2 fruit fly cellular contexts compared by ENCODE assay signal in the genomic region with DNA sequence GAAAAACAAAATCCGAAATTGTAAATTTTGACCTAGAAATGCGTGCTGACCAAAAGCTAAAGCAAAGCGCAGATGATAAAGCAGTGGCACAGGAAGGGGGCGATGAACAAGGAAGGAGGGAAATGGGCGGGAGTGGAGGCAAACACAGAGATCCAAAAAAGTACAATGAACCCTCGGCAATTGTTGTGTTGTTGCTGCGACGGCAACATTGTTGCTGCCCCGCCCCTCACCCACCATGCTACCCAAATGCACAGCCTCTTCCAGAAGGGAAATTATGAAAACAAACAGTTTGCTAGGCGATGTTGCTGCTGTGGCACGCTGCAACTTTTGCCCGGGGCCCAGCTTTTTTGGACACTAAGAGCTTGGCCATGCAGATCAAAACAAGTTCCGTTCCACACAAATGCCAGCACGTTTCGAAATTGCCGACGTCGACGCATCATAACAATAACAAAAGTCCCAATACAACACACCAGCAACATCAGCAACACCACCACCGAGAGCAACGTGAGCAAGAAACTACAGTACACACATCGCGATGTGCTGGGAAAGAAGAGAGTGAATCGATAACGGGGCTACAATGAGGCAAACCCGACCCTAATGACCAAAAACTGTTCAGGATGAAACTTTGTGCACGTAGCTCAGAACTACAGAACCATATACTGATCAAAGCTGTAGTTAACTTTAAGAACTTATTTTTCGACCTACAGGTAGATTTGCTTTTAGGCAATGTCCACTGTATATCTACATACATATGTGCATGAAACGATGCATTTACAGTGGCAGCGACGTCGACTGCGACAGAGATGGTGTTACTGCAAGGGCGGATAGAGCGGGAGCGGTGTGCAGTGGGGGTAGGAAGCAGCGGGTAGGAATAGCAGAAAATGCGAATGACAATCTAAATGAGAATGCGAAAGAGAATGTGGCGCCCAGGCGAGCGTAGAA.
TF ChIP-seq lines count a peak whose summit lies in the region.

No protein-coding gene starts in this region.

TF ChIP-seq in whole organism, embryonic, 481 proteins besides CTCF, POLR2A, EP300 and RAD21 (continued from another document and continues in another):
- peak; percentile 75 for TF ChIP-seq CG14710 (tag; optimal IDR thresholded peaks at IDR 0.05; lab: Kevin White, UChicago)
- no peak for TF ChIP-seq CG7372 (GFP tag; IDR thresholded peaks at IDR 0.05; lab: Robert Waterston, UW)
- peak; percentile 72; the same call in 1 of the 3 replicates for TF ChIP-seq gce (GFP tag; IDR thresholded peaks at IDR 0.05; lab: Robert Waterston, UW)
- TF ChIP-seq wdn (GFP tag; IDR thresholded peaks at IDR 0.05; lab: Robert Waterston, UW): no peak
- TF ChIP-seq nom (GFP tag; optimal IDR thresholded peaks at IDR 0.05; lab: Kevin White, UChicago): peak; percentile 88
- TF ChIP-seq Ets65A (GFP tag; lab: Kevin White, UChicago): peak; percentile 88
- no peak for TF ChIP-seq nerfin-2 (GFP tag; IDR thresholded peaks at IDR 0.05; lab: Robert Waterston, UW; ENCODE audit: partially characterized antibody)
- TF ChIP-seq CG1832 (GFP tag; optimal IDR thresholded peaks at IDR 0.05; lab: Kevin White, UChicago): no peak
- peak; percentile 14 for TF ChIP-seq crc (GFP tag; optimal IDR thresholded peaks at IDR 0.05; lab: Kevin White, UChicago)
- peak; percentile 48 for TF ChIP-seq NC2β (GFP tag; optimal IDR thresholded peaks at IDR 0.05; lab: Kevin White, UChicago)
- peak; percentile 36 for TF ChIP-seq bab2 (GFP tag; optimal IDR thresholded peaks at IDR 0.05; lab: Kevin White, UChicago)
- peak; percentile 60; the same call in 1 of the 2 replicates for TF ChIP-seq CG32767 (GFP tag; IDR thresholded peaks at IDR 0.05; lab: Robert Waterston, UW)
- peak; percentile 54 to 76 for TF ChIP-seq chif (GFP tag; optimal IDR thresholded peaks at IDR 0.05; lab: Kevin White, UChicago)
- peak; percentile 57 for TF ChIP-seq CG9817 (tag; optimal IDR thresholded peaks at IDR 0.05; lab: Kevin White, UChicago)
- TF ChIP-seq CG6254 (GFP tag; optimal IDR thresholded peaks at IDR 0.05; lab: Kevin White, UChicago): peak; percentile 68
- TF ChIP-seq dm (GFP tag; optimal IDR thresholded peaks at IDR 0.05; lab: Kevin White, UChicago): peak; percentile 48
- peak; percentile 91 for TF ChIP-seq crol (GFP tag; IDR thresholded peaks at IDR 0.05; lab: Robert Waterston, UW)
- TF ChIP-seq CG15011 (GFP tag; optimal IDR thresholded peaks at IDR 0.05; lab: Kevin White, UChicago): no peak
- peak; percentile 36 for TF ChIP-seq HLH54F (GFP tag; optimal IDR thresholded peaks at IDR 0.05; lab: Kevin White, UChicago)
- peak; percentile 3 for TF ChIP-seq Nf-YB (GFP tag; optimal IDR thresholded peaks at IDR 0.05; lab: Kevin White, UChicago)
- TF ChIP-seq CG17568 (GFP tag; optimal IDR thresholded peaks at IDR 0.05; lab: Kevin White, UChicago): peak; percentile 52
- peak; percentile 18 for TF ChIP-seq CG18011 (GFP tag; optimal IDR thresholded peaks at IDR 0.05; lab: Kevin White, UChicago)
- TF ChIP-seq CG17612 (GFP tag; IDR thresholded peaks at IDR 0.05; lab: Robert Waterston, UW): no peak
- TF ChIP-seq CG34422 (GFP tag; IDR thresholded peaks at IDR 0.05; lab: Robert Waterston, UW): peak; percentile 79
- peak; percentile 68 for TF ChIP-seq kni (GFP tag; optimal IDR thresholded peaks at IDR 0.05; lab: Kevin White, UChicago)
- peak; percentile 68 for TF ChIP-seq trem (tag; optimal IDR thresholded peaks at IDR 0.05; lab: Kevin White, UChicago)
- peak; percentile 66 for TF ChIP-seq tgo (GFP tag; IDR thresholded peaks at IDR 0.05; lab: Robert Waterston, UW)
- TF ChIP-seq Bgb (GFP tag; IDR thresholded peaks at IDR 0.05; lab: Robert Waterston, UW; ENCODE audit: partially characterized antibody): no peak
- no peak for TF ChIP-seq Kr (GFP tag; optimal IDR thresholded peaks at IDR 0.05; lab: Kevin White, UChicago)
- peak; percentile 49; the same call in 1 of the 2 replicates for TF ChIP-seq CG4404 (GFP tag; IDR thresholded peaks at IDR 0.05; lab: Robert Waterston, UW)
- peak; percentile 72; the same call in 1 of the 3 replicates for TF ChIP-seq CG17361 (GFP tag; IDR thresholded peaks at IDR 0.05; lab: Robert Waterston, UW)
- TF ChIP-seq Mrtf (GFP tag; IDR thresholded peaks at IDR 0.05; lab: Robert Waterston, UW): peak; percentile 69; the same call in 2 of the 3 replicates
- TF ChIP-seq phol (tag; optimal IDR thresholded peaks at IDR 0.05; lab: Kevin White, UChicago): peak; percentile 77
- 0 out of 2 replicates have a peak, but pooled peaks have one; percentile 36 for TF ChIP-seq ap (GFP tag; IDR thresholded peaks at IDR 0.05; lab: Robert Waterston, UW)
- TF ChIP-seq CG6683 (GFP tag; optimal IDR thresholded peaks at IDR 0.05; lab: Kevin White, UChicago): no peak
- no peak for TF ChIP-seq CG9932 (GFP tag; IDR thresholded peaks at IDR 0.05; lab: Robert Waterston, UW)
- peak; percentile 63 for TF ChIP-seq CG17385 (GFP tag; optimal IDR thresholded peaks at IDR 0.05; lab: Kevin White, UChicago)
- TF ChIP-seq Hmx (GFP tag; optimal IDR thresholded peaks at IDR 0.05; lab: Kevin White, UChicago): no peak
- no peak for TF ChIP-seq GATAe (GFP tag; conservative IDR thresholded peaks at IDR 0.05; lab: Robert Waterston, UW)
- peak; percentile 73 for TF ChIP-seq Oli (tag; optimal IDR thresholded peaks at IDR 0.05; lab: Kevin White, UChicago)
- peak; percentile 20 for TF ChIP-seq Myb (GFP tag; optimal IDR thresholded peaks at IDR 0.05; lab: Kevin White, UChicago)
- no peak for TF ChIP-seq toy (GFP tag; IDR thresholded peaks at IDR 0.05; lab: Robert Waterston, UW)
- TF ChIP-seq CG42726 (GFP tag; IDR thresholded peaks at IDR 0.05; lab: Robert Waterston, UW; ENCODE audit: partially characterized antibody): no peak
- peak; percentile 2 for TF ChIP-seq CG4617 (GFP tag; optimal IDR thresholded peaks at IDR 0.05; lab: Kevin White, UChicago; ENCODE audit: borderline replicate concordance)
- TF ChIP-seq lmd (GFP tag; IDR thresholded peaks at IDR 0.05; lab: Robert Waterston, UW): peak; percentile 71
- no peak for TF ChIP-seq schlank (tag; optimal IDR thresholded peaks at IDR 0.05; lab: Kevin White, UChicago)
- TF ChIP-seq CG4820 (GFP tag; optimal IDR thresholded peaks at IDR 0.05; lab: Kevin White, UChicago): peak; percentile 65
- peak; percentile 65 for TF ChIP-seq Camta (GFP tag; optimal IDR thresholded peaks at IDR 0.05; lab: Kevin White, UChicago)
- no peak for TF ChIP-seq danr (GFP tag; IDR thresholded peaks at IDR 0.05; lab: Robert Waterston, UW)
- TF ChIP-seq CG1233 (GFP tag; optimal IDR thresholded peaks at IDR 0.05; lab: Kevin White, UChicago): peak; percentile 28
- TF ChIP-seq otp (GFP tag; IDR thresholded peaks at IDR 0.05; lab: Robert Waterston, UW): peak; percentile 70; the same call in 1 of the 3 replicates
- TF ChIP-seq tll (GFP tag; optimal IDR thresholded peaks at IDR 0.05; lab: Kevin White, UChicago): no peak
- peak; percentile 60 for TF ChIP-seq Asciz (GFP tag; optimal IDR thresholded peaks at IDR 0.05; lab: Kevin White, UChicago)
- peak; percentile 32 for TF ChIP-seq oc (tag; optimal IDR thresholded peaks at IDR 0.05; lab: Kevin White, UChicago)
- no peak for TF ChIP-seq ato (GFP tag; IDR thresholded peaks at IDR 0.05; lab: Robert Waterston, UW; ENCODE audit: partially characterized antibody)
- no peak for TF ChIP-seq sr (GFP tag; IDR thresholded peaks at IDR 0.05; lab: Robert Waterston, UW)
- peak in 1 of 2 experiments; percentile 3 for TF ChIP-seq insv (GFP tag; optimal IDR thresholded peaks at IDR 0.05; lab: Kevin White, UChicago)
- TF ChIP-seq unpg (GFP tag; optimal IDR thresholded peaks at IDR 0.05; lab: Kevin White, UChicago): peak; percentile 78
- peak; percentile 72 for TF ChIP-seq CG12391 (tag; optimal IDR thresholded peaks at IDR 0.05; lab: Kevin White, UChicago)

TF ChIP-seq in whole organism, prepupa, 60 proteins besides CTCF, POLR2A, EP300 and RAD21 (continued from another document):
- TF ChIP-seq topi (GFP tag; optimal IDR thresholded peaks at IDR 0.05; lab: Kevin White, UChicago): peak; percentile 88
- peak; percentile 88 for TF ChIP-seq CG15336 (GFP tag; IDR thresholded peaks at IDR 0.05; lab: Robert Waterston, UW)
- peak; percentile 77 for TF ChIP-seq CG16779 (tag; optimal IDR thresholded peaks at IDR 0.05; lab: Kevin White, UChicago)
- TF ChIP-seq CG10669 (GFP tag; optimal IDR thresholded peaks at IDR 0.05; lab: Kevin White, UChicago): peak; percentile 89
- peak; percentile 87 for TF ChIP-seq Smox (GFP tag; optimal IDR thresholded peaks at IDR 0.05; lab: Kevin White, UChicago)
- TF ChIP-seq spab (GFP tag; optimal IDR thresholded peaks at IDR 0.05; lab: Kevin White, UChicago): peak; percentile 85
- TF ChIP-seq fd59A (GFP tag; optimal IDR thresholded peaks at IDR 0.05; lab: Kevin White, UChicago): peak; percentile 86
- TF ChIP-seq CG9139 (GFP tag; optimal IDR thresholded peaks at IDR 0.05; lab: Kevin White, UChicago): peak; percentile 82
- peak; percentile 92 for TF ChIP-seq pdm3 (GFP tag; optimal IDR thresholded peaks at IDR 0.05; lab: Kevin White, UChicago)
- TF ChIP-seq CG11902 (GFP tag; optimal IDR thresholded peaks at IDR 0.05; lab: Kevin White, UChicago): peak; percentile 84
- peak; percentile 91 for TF ChIP-seq CG10631 (GFP tag; optimal IDR thresholded peaks at IDR 0.05; lab: Kevin White, UChicago)
- peak; percentile 97 for TF ChIP-seq Eip78C (GFP tag; lab: Kevin White, UChicago)
- peak; percentile 85 for TF ChIP-seq CG8632 (GFP tag; optimal IDR thresholded peaks at IDR 0.05; lab: Kevin White, UChicago)
- peak; percentile 90 for TF ChIP-seq acj6 (GFP tag; optimal IDR thresholded peaks at IDR 0.05; lab: Kevin White, UChicago)
